Fruit fly (Drosophila melanogaster) S2 (cell line): ENCODE data around the gene CG12723.

Experiments used
- CG8478 ChIP-seq: fragments of >200 bp; optimal IDR thresholded peaks from 2 replicates; lab custom pipeline; 2018
- CTCF ChIP-seq, 2 experiments: fragments of >200 bp; optimal IDR thresholded peaks; 2 replicates each; lab custom pipeline; 2018

The CG12723 gene

dm6 chrX:13191783-13192182 lies at the start of gene CG12723:
Gene CG12723 (minus strand): TSS chrX:13191883.
- TF ChIP-seq CG8478 (lab: Kevin White, UChicago) (no peak), CTCF (optimal IDR thresholded peaks at IDR 0.05; lab: Kevin White, UChicago) (no peak)

- TF ChIP-seq CTCF (optimal IDR thresholded peaks at IDR 0.05; lab: Kevin White, UChicago) (no peak), CG8478 (lab: Kevin White, UChicago) (no peak)
Measured at dm6 chrX:13240812-13241211, 49.1 kb upstream of the CG12723 start.

- TF ChIP-seq CG8478 (lab: Kevin White, UChicago) (no peak), CTCF (optimal IDR thresholded peaks at IDR 0.05; lab: Kevin White, UChicago) (no peak)
Measured at dm6 chrX:13238294-13238917, 46.7 kb upstream of the CG12723 start.

dm6 chrX:13236516-13237245 lies 45.0 kb upstream of the CG12723 start, which contains the start of gene CG32639:
Gene CG32639 (minus strand): TSS chrX:13236566.
- TF ChIP-seq CTCF (optimal IDR thresholded peaks at IDR 0.05; lab: Kevin White, UChicago), result no peak
- no peak for TF ChIP-seq CG8478 (lab: Kevin White, UChicago)

dm6 chrX:13234738-13235470 lies 43.2 kb upstream of the CG12723 start:
- TF ChIP-seq CG8478 (lab: Kevin White, UChicago) (no peak), CTCF (optimal IDR thresholded peaks at IDR 0.05; lab: Kevin White, UChicago) (no peak)

- no peak for TF ChIP-seq CG8478 (lab: Kevin White, UChicago)
Measured at dm6 chrX:13233811-13234737, 42.4 kb upstream of the CG12723 start.

- no peak for TF ChIP-seq CG8478 (lab: Kevin White, UChicago)
- no peak for TF ChIP-seq CTCF (optimal IDR thresholded peaks at IDR 0.05; lab: Kevin White, UChicago)
Measured at dm6 chrX:13232406-13233195, 40.9 kb upstream of the CG12723 start.

- TF ChIP-seq CG8478 (lab: Kevin White, UChicago), result no peak
- no peak for TF ChIP-seq CTCF (optimal IDR thresholded peaks at IDR 0.05; lab: Kevin White, UChicago)
Measured at dm6 chrX:13230974-13231373, 39.3 kb upstream of the CG12723 start.

- no peak for TF ChIP-seq CTCF (optimal IDR thresholded peaks at IDR 0.05; lab: Kevin White, UChicago)
- TF ChIP-seq CG8478 (lab: Kevin White, UChicago), result no peak
Measured at dm6 chrX:13229824-13230223, 38.1 kb upstream of the CG12723 start.

dm6 chrX:13229217-13229616 lies 37.5 kb upstream of the CG12723 start:
- TF ChIP-seq CTCF (optimal IDR thresholded peaks at IDR 0.05; lab: Kevin White, UChicago) (no peak), CG8478 (lab: Kevin White, UChicago) (no peak)

- TF ChIP-seq CTCF (optimal IDR thresholded peaks at IDR 0.05; lab: Kevin White, UChicago) (no peak), CG8478 (lab: Kevin White, UChicago) (no peak)
Measured at dm6 chrX:13228208-13228606, 36.5 kb upstream of the CG12723 start.

dm6 chrX:13227505-13228207 lies 36.0 kb upstream of the CG12723 start:
- TF ChIP-seq CG8478 (lab: Kevin White, UChicago) (no peak), CTCF (optimal IDR thresholded peaks at IDR 0.05; lab: Kevin White, UChicago) (no peak)

dm6 chrX:13226478-13226877 lies 34.8 kb upstream of the CG12723 start:
- no peak for TF ChIP-seq CTCF (optimal IDR thresholded peaks at IDR 0.05; lab: Kevin White, UChicago)
- no peak for TF ChIP-seq CG8478 (lab: Kevin White, UChicago)
